Worm (Caenorhabditis elegans) whole organism, L1 larva: ENCODE data around the gene nhr-193.

ENCODE experiments used
- C04F5.9 ChIP-seq: sonication (generic microtip); optimal IDR thresholded peaks from 2 replicates; lab custom pipeline; 2016; ENCODE audit warnings: missing genetic modification characterization, missing compliant biosample characterization
- F16B12.6 ChIP-seq: fragments of 150-350 bp; optimal IDR thresholded peaks from 2 replicates; lab custom pipeline; 2014; ENCODE audit warnings: missing biosample characterization, missing genetic modification characterization
- Y116A8C.19 ChIP-seq: sonication (generic microtip); optimal IDR thresholded peaks from 2 replicates; lab custom pipeline; 2016; ENCODE audit warnings: missing compliant biosample characterization, missing genetic modification characterization, borderline replicate concordance
- aha-1 ChIP-seq: fragments of 150-350 bp; optimal IDR thresholded peaks from 2 replicates; lab custom pipeline; 2014; ENCODE audit warnings: missing biosample characterization, missing genetic modification characterization
- ama-1 ChIP-seq: fragments of 150-350 bp; optimal IDR thresholded peaks from 2 replicates; lab custom pipeline; 2014
- ceh-63 ChIP-seq: fragments of 200-800 bp; sonication (Bioruptor generic); optimal IDR thresholded peaks from 2 replicates; lab custom pipeline; 2018; ENCODE audit warnings: mild to moderate bottlenecking, missing genetic modification characterization, missing compliant biosample characterization
- ceh-8 ChIP-seq: fragments of 200-800 bp; sonication (Bioruptor generic); optimal IDR thresholded peaks from 2 replicates; lab custom pipeline; 2018; ENCODE audit warnings: mild to moderate bottlenecking, missing genetic modification characterization, moderate library complexity, missing compliant biosample characterization
- ceh-88 ChIP-seq: fragments of 200-800 bp; sonication (Bioruptor generic); IDR thresholded peaks from 2 replicates; pipeline ENCODE4 v1.3.6; 2022; ENCODE audit warnings: missing genetic modification characterization, missing compliant biosample characterization
- ceh-90 ChIP-seq: sonication (generic microtip); optimal IDR thresholded peaks from 2 replicates; lab custom pipeline; 2016; ENCODE audit warnings: missing genetic modification characterization, missing compliant biosample characterization
- ces-1 ChIP-seq: fragments of 150-350 bp; optimal IDR thresholded peaks from 2 replicates; lab custom pipeline; 2014; ENCODE audit warnings: missing biosample characterization, missing genetic modification reagents, missing genetic modification characterization
- efl-1 ChIP-seq, 4 experiments: fragments of 150-350 bp; optimal IDR thresholded peaks in 3 of 4; peaks in 1 of 4; 1 replicate in 1 of 4; 2 replicates in 3 of 4; lab custom pipeline; 2014; ENCODE audit warnings: missing biosample characterization in 2 of 4, missing genetic modification characterization in 2 of 4, missing genetic modification reagents in 2 of 4
- elt-3 ChIP-seq, 6 experiments: fragments of 150-350 bp in 1 of 6; sonication (generic microtip); optimal IDR thresholded peaks; 2 replicates each; lab custom pipeline; 2017 to 2018; ENCODE audit warnings: missing biosample characterization in 6 of 6, missing genetic modification characterization in 6 of 6, inconsistent platforms in 1 of 6
- ets-5 ChIP-seq: fragments of 200-800 bp; sonication (Bioruptor generic); IDR thresholded peaks from 2 replicates; pipeline ENCODE4 v1.3.6; 2022; ENCODE audit warnings: missing genetic modification characterization, missing compliant biosample characterization
- fkh-10 ChIP-seq: sonication (generic microtip); optimal IDR thresholded peaks from 2 replicates; lab custom pipeline; 2017; ENCODE audit warnings: missing biosample characterization, missing genetic modification reagents, missing genetic modification characterization
- fkh-4 ChIP-seq: sonication (generic microtip); optimal IDR thresholded peaks from 2 replicates; lab custom pipeline; 2016; ENCODE audit warnings: missing compliant biosample characterization, missing genetic modification characterization, borderline replicate concordance
- grh-1 ChIP-seq: fragments of 200-800 bp; sonication (Bioruptor generic); IDR thresholded peaks from 2 replicates; pipeline ENCODE4 v1.3.6; 2022; ENCODE audit warnings: missing genetic modification reagents, missing genetic modification characterization, missing compliant biosample characterization
- hlh-17 ChIP-seq: fragments of 200-800 bp; sonication (Bioruptor generic); optimal IDR thresholded peaks from 2 replicates; lab custom pipeline; 2018; ENCODE audit warnings: missing genetic modification characterization, mild to moderate bottlenecking, missing compliant biosample characterization, moderate library complexity, borderline replicate concordance
- hlh-4 ChIP-seq: sonication (generic microtip); optimal IDR thresholded peaks from 2 replicates; lab custom pipeline; 2016; ENCODE audit warnings: mild to moderate bottlenecking, missing genetic modification characterization, missing compliant biosample characterization
- isw-1 ChIP-seq: fragments of 200-800 bp; sonication (Bioruptor generic); IDR thresholded peaks from 2 replicates; pipeline ENCODE4 v1.3.6; 2022; ENCODE audit warnings: missing genetic modification characterization, missing compliant biosample characterization
- lin-13 ChIP-seq: fragments of 150-350 bp; optimal IDR thresholded peaks from 2 replicates; lab custom pipeline; 2014; ENCODE audit warnings: missing biosample characterization, missing genetic modification reagents, missing genetic modification characterization
- lin-14 ChIP-seq: fragments of 200-800 bp; sonication (Bioruptor generic); optimal IDR thresholded peaks from 2 replicates; lab custom pipeline; 2018; ENCODE audit warnings: mild to moderate bottlenecking, missing genetic modification characterization, moderate library complexity, missing compliant biosample characterization
- lin-15B ChIP-seq: fragments of 150-350 bp; sonication (generic microtip); optimal IDR thresholded peaks from 3 replicates; lab custom pipeline; 2014; ENCODE audit warnings: missing biosample characterization, missing genetic modification characterization
- lin-39 ChIP-seq: fragments of 150-350 bp; optimal IDR thresholded peaks from 2 replicates; lab custom pipeline; 2014; ENCODE audit warnings: missing biosample characterization, missing genetic modification reagents, missing genetic modification characterization
- lsy-2 ChIP-seq, 2 experiments: fragments of 150-350 bp; optimal IDR thresholded peaks; 2 replicates each; lab custom pipeline; 2014; ENCODE audit warnings: missing biosample characterization in 2 of 2, missing genetic modification characterization in 2 of 2
- mab-9 ChIP-seq: fragments of 200-800 bp; sonication (Bioruptor generic); IDR thresholded peaks from 2 replicates; pipeline ENCODE4 v1.3.6; 2022; ENCODE audit warnings: missing genetic modification reagents, missing genetic modification characterization, missing compliant biosample characterization
- mdl-1 ChIP-seq, 2 experiments: fragments of 150-350 bp; optimal IDR thresholded peaks; 2 replicates each; lab custom pipeline; 2014 to 2017; ENCODE audit warnings: missing biosample characterization in 2 of 2, missing genetic modification characterization in 2 of 2, inconsistent platforms in 1 of 2
- mef-2 ChIP-seq: fragments of 150-350 bp; optimal IDR thresholded peaks from 2 replicates; lab custom pipeline; 2014; ENCODE audit warnings: missing biosample characterization, missing genetic modification characterization
- nhr-12 ChIP-seq: sonication (generic microtip); optimal IDR thresholded peaks from 2 replicates; lab custom pipeline; 2017; ENCODE audit warnings: missing biosample characterization, missing genetic modification characterization
- nhr-237 ChIP-seq: fragments of 150-350 bp; optimal IDR thresholded peaks from 2 replicates; lab custom pipeline; 2014; ENCODE audit warnings: missing biosample characterization, missing genetic modification characterization
- nhr-77 ChIP-seq: fragments of 150-350 bp; optimal IDR thresholded peaks from 2 replicates; lab custom pipeline; 2014; ENCODE audit warnings: missing biosample characterization, missing genetic modification characterization
- nhr-85 ChIP-seq: sonication (generic microtip); peaks from one replicate; lab custom pipeline; 2016; ENCODE audit warnings: missing genetic modification characterization, inconsistent platforms, missing compliant biosample characterization
- pqm-1 ChIP-seq: sonication (generic microtip); optimal IDR thresholded peaks from 3 replicates; lab custom pipeline; 2017; ENCODE audit warnings: missing biosample characterization, missing genetic modification characterization
- rnt-1 ChIP-seq: sonication (generic microtip); optimal IDR thresholded peaks from 2 replicates; lab custom pipeline; 2016; ENCODE audit warnings: mild to moderate bottlenecking, missing genetic modification characterization, moderate library complexity, missing compliant biosample characterization
- snpc-4 ChIP-seq: fragments of 150-350 bp; optimal IDR thresholded peaks from 2 replicates; lab custom pipeline; 2014; ENCODE audit warnings: missing biosample characterization, missing genetic modification characterization
- sptf-1 ChIP-seq: fragments of 150-350 bp; optimal IDR thresholded peaks from 2 replicates; lab custom pipeline; 2014; ENCODE audit warnings: missing biosample characterization, missing genetic modification characterization
- swsn-7 ChIP-seq: sonication (generic microtip); optimal IDR thresholded peaks from 2 replicates; lab custom pipeline; 2016; ENCODE audit warnings: missing genetic modification characterization, missing compliant biosample characterization
- tlp-1 ChIP-seq: fragments of 150-350 bp; optimal IDR thresholded peaks from 2 replicates; lab custom pipeline; 2014; ENCODE audit warnings: missing biosample characterization, missing genetic modification characterization
- unc-130 ChIP-seq: fragments of 150-350 bp; optimal IDR thresholded peaks from 2 replicates; lab custom pipeline; 2017; ENCODE audit warnings: missing biosample characterization, missing genetic modification characterization, inconsistent platforms
- unc-30 ChIP-seq: sonication (generic microtip); optimal IDR thresholded peaks from 2 replicates; lab custom pipeline; 2017; ENCODE audit warnings: missing biosample characterization, missing genetic modification characterization
- unc-62 ChIP-seq: fragments of 150-350 bp; optimal IDR thresholded peaks from 2 replicates; lab custom pipeline; 2014; ENCODE audit warnings: missing biosample characterization, missing genetic modification reagents, missing genetic modification characterization
- unc-86 ChIP-seq: sonication (generic microtip); optimal IDR thresholded peaks from 2 replicates; lab custom pipeline; 2016; ENCODE audit warnings: missing genetic modification characterization, missing compliant biosample characterization
- unc-98 ChIP-seq: fragments of 200-800 bp; sonication (Bioruptor generic); IDR thresholded peaks from 2 replicates; pipeline ENCODE4 v1.3.6; 2022; ENCODE audit warnings: missing genetic modification characterization, missing compliant biosample characterization
- ztf-11 ChIP-seq, 2 experiments: sonication (generic microtip); optimal IDR thresholded peaks; 2 replicates each; lab custom pipeline; 2016 to 2017; ENCODE audit warnings: missing genetic modification characterization in 2 of 2, missing biosample characterization in 1 of 2, missing compliant biosample characterization in 1 of 2
- ztf-4 ChIP-seq: fragments of 150-350 bp; optimal IDR thresholded peaks from 2 replicates; lab custom pipeline; 2014; ENCODE audit warnings: missing biosample characterization, missing genetic modification characterization

The nhr-193 gene

DNA sequence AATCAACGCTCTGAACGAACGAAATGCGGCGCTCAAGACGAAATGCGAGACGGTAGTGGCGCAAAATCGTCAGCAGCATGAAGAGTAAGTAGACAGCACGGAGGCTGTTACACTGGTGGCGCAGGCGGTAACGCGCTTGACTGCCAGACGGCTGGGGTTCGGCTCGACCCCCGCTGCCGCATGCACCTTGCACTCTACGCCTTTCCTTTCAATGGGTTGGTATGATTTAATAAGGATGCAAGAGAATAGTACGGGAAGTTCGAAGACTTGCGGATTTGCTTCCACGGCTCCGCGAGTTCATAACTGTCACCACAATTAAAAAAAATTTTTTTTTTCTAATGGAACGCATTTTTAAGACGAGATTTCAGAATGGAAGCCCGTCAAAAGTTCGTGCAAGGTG lies 27.9 kb downstream of the nhr-193 start (continued):
- TF ChIP-seq ceh-8, result peak; percentile 34
- TF ChIP-seq efl-1 (optimal IDR thresholded peaks at IDR 0.05; lab: Kevin White, UChicago), result peak; percentile 62 to 66
- peak; percentile 48 to 92 for TF ChIP-seq efl-1 (GFP tag; optimal IDR thresholded peaks at IDR 0.05 in 1 of 2; lab: Kevin White, UChicago)
- peak; percentile 53 for TF ChIP-seq unc-130 (tag; lab: Kevin White, UChicago)
- TF ChIP-seq elt-3 (tag; optimal IDR thresholded peaks at IDR 0.05; lab: Kevin White, UChicago), result peak in 1 of 6 experiments; percentile 32
- no peak for TF ChIP-seq sptf-1 (tag; lab: Kevin White, UChicago)
- no peak for TF ChIP-seq nhr-237 (tag; lab: Kevin White, UChicago)
- TF ChIP-seq ces-1 (GFP tag; lab: Kevin White, UChicago), result no peak
- no peak for TF ChIP-seq fkh-4 (tag; lab: Kevin White, UChicago)
- TF ChIP-seq ama-1 (lab: Kevin White, UChicago), result no peak
- no peak for TF ChIP-seq fkh-10 (GFP tag; lab: Kevin White, UChicago)
- TF ChIP-seq lsy-2 (tag; optimal IDR thresholded peaks at IDR 0.05; lab: Kevin White, UChicago), result peak; percentile 44 to 45
- TF ChIP-seq unc-62 (GFP tag; lab: Kevin White, UChicago), result no peak
- no peak for TF ChIP-seq lin-13 (GFP tag; lab: Kevin White, UChicago)
- TF ChIP-seq swsn-7, result peak; percentile 76
- TF ChIP-seq lin-14 (GFP tag; lab: Kevin White, UChicago), result no peak
- no peak for TF ChIP-seq lin-15B (tag; lab: Kevin White, UChicago)
- TF ChIP-seq hlh-4 (tag; lab: Kevin White, UChicago), result no peak
- no peak for TF ChIP-seq Y116A8C.19
- TF ChIP-seq snpc-4 (tag; lab: Kevin White, UChicago), result peak; percentile 62
- 0 out of 2 replicates have a peak, but pooled peaks have one; percentile 40 for TF ChIP-seq grh-1
- TF ChIP-seq F16B12.6, result peak; percentile 7
- peak; percentile 49 for TF ChIP-seq nhr-85 (tag; lab: Kevin White, UChicago)
- TF ChIP-seq lin-39 (tag; lab: Kevin White, UChicago), result peak; percentile 12
- no peak for TF ChIP-seq mef-2 (tag; lab: Kevin White, UChicago)
- peak; percentile 7; the same call in 1 of the 2 replicates for TF ChIP-seq isw-1 (GFP tag; lab: Robert Waterston, UW)
- no peak for TF ChIP-seq aha-1 (tag; lab: Kevin White, UChicago)
- no peak for TF ChIP-seq ceh-88
- no peak for TF ChIP-seq unc-86
- TF ChIP-seq ets-5, result no peak
- TF ChIP-seq nhr-12 (tag; lab: Kevin White, UChicago), result no peak
- no peak for TF ChIP-seq ceh-90
- TF ChIP-seq mdl-1 (tag; optimal IDR thresholded peaks at IDR 0.05; lab: Kevin White, UChicago), result peak in 1 of 2 experiments; percentile 63

ce11 chrV:16374676-16375075 lies 32.6 kb downstream of the nhr-193 start, which contains the start of gene srv-34:
srv-34 (minus strand) TSS chrV:16374776.
- TF ChIP-seq ceh-63 (GFP tag; lab: Kevin White, UChicago) (no peak), hlh-17 (no peak), nhr-77 (tag; lab: Kevin White, UChicago) (no peak), ztf-4 (tag; lab: Kevin White, UChicago) (no peak), unc-130 (tag; lab: Kevin White, UChicago) (no peak), tlp-1 (no peak), rnt-1 (tag; lab: Kevin White, UChicago) (no peak), C04F5.9 (tag; lab: Kevin White, UChicago) (no peak), pqm-1 (tag; lab: Kevin White, UChicago) (no peak), unc-62 (GFP tag; lab: Kevin White, UChicago) (no peak), mab-9 (GFP tag; lab: Robert Waterston, UW) (no peak), unc-30 (tag; lab: Kevin White, UChicago) (no peak), ztf-11 (tag; optimal IDR thresholded peaks at IDR 0.05; lab: Kevin White, UChicago) (no peak), fkh-4 (tag; lab: Kevin White, UChicago) (no peak), unc-98 (GFP tag; lab: Robert Waterston, UW) (no peak)
